Worm (Caenorhabditis elegans) whole organism, L1 larva: ENCODE measurements around the gene gro-1.

Experiments used
- C04F5.9 ChIP-seq: sonication (generic microtip); optimal IDR thresholded peaks from 2 replicates; lab custom pipeline; 2016; ENCODE audit warnings: missing genetic modification characterization, missing compliant biosample characterization
- C16A3.4 ChIP-seq: fragments of 150-350 bp; optimal IDR thresholded peaks from 2 replicates; lab custom pipeline; 2014; ENCODE audit warnings: missing biosample characterization, missing genetic modification characterization
- C34B4.2 ChIP-seq: sonication (generic microtip); optimal IDR thresholded peaks from 2 replicates; lab custom pipeline; 2017; ENCODE audit warnings: mild to moderate bottlenecking, missing genetic modification characterization, missing compliant biosample characterization
- Y116A8C.19 ChIP-seq: sonication (generic microtip); optimal IDR thresholded peaks from 2 replicates; lab custom pipeline; 2016; ENCODE audit warnings: missing compliant biosample characterization, missing genetic modification characterization, borderline replicate concordance
- aly-2 ChIP-seq: fragments of 150-350 bp; optimal IDR thresholded peaks from 2 replicates; lab custom pipeline; 2014; ENCODE audit warnings: missing biosample characterization, missing genetic modification characterization
- ama-1 ChIP-seq: fragments of 150-350 bp; optimal IDR thresholded peaks from 2 replicates; lab custom pipeline; 2014
- blmp-1 ChIP-seq: fragments of 150-350 bp; optimal IDR thresholded peaks from 2 replicates; lab custom pipeline; 2014; ENCODE audit warnings: missing biosample characterization, missing genetic modification characterization
- ceh-63 ChIP-seq: fragments of 200-800 bp; sonication (Bioruptor generic); optimal IDR thresholded peaks from 2 replicates; lab custom pipeline; 2018; ENCODE audit warnings: mild to moderate bottlenecking, missing genetic modification characterization, missing compliant biosample characterization
- ceh-82 ChIP-seq, 3 experiments: fragments of 150-350 bp in 1 of 3; sonication (generic microtip) in 2 of 3; optimal IDR thresholded peaks; 2 replicates each; lab custom pipeline; 2014 to 2017; ENCODE audit warnings: missing biosample characterization in 3 of 3, missing genetic modification characterization in 3 of 3
- ceh-88 ChIP-seq: fragments of 200-800 bp; sonication (Bioruptor generic); IDR thresholded peaks from 2 replicates; pipeline ENCODE4 v1.3.6; 2022; ENCODE audit warnings: missing genetic modification characterization, missing compliant biosample characterization
- dpl-1 ChIP-seq, 3 experiments: fragments of 150-350 bp in 2 of 3; sonication (generic microtip) in 1 of 3; optimal IDR thresholded peaks; 2 replicates each; lab custom pipeline; 2014 to 2017; ENCODE audit warnings: missing biosample characterization in 3 of 3, missing genetic modification characterization in 3 of 3, missing genetic modification reagents in 3 of 3
- efl-3 ChIP-seq: fragments of 200-800 bp; sonication (Bioruptor generic); optimal IDR thresholded peaks from 2 replicates; lab custom pipeline; 2018; ENCODE audit warnings: mild to moderate bottlenecking, missing genetic modification characterization, missing compliant biosample characterization
- egl-27 ChIP-seq, 2 experiments: fragments of 150-350 bp in 1 of 2; sonication (generic microtip); optimal IDR thresholded peaks; 3 replicates each; lab custom pipeline; 2017 to 2018; ENCODE audit warnings: missing biosample characterization in 2 of 2, missing genetic modification characterization in 2 of 2, missing genetic modification reagents in 2 of 2
- elt-3 ChIP-seq, 6 experiments: fragments of 150-350 bp in 1 of 6; sonication (generic microtip); optimal IDR thresholded peaks; 2 replicates each; lab custom pipeline; 2017 to 2018; ENCODE audit warnings: missing biosample characterization in 6 of 6, missing genetic modification characterization in 6 of 6, inconsistent platforms in 1 of 6
- fkh-8 ChIP-seq: sonication (generic microtip); optimal IDR thresholded peaks from 2 replicates; lab custom pipeline; 2016; ENCODE audit warnings: mild to moderate bottlenecking, missing genetic modification characterization, missing compliant biosample characterization
- fos-1 ChIP-seq: fragments of 150-350 bp; optimal IDR thresholded peaks from 2 replicates; lab custom pipeline; 2014; ENCODE audit warnings: missing biosample characterization, missing genetic modification characterization
- hlh-17 ChIP-seq: fragments of 200-800 bp; sonication (Bioruptor generic); optimal IDR thresholded peaks from 2 replicates; lab custom pipeline; 2018; ENCODE audit warnings: missing genetic modification characterization, mild to moderate bottlenecking, missing compliant biosample characterization, moderate library complexity, borderline replicate concordance
- hlh-4 ChIP-seq: sonication (generic microtip); optimal IDR thresholded peaks from 2 replicates; lab custom pipeline; 2016; ENCODE audit warnings: mild to moderate bottlenecking, missing genetic modification characterization, missing compliant biosample characterization
- jun-1 ChIP-seq: fragments of 150-350 bp; optimal IDR thresholded peaks from 2 replicates; lab custom pipeline; 2014; ENCODE audit warnings: missing biosample characterization, missing genetic modification reagents, missing genetic modification characterization
- lin-13 ChIP-seq: fragments of 150-350 bp; optimal IDR thresholded peaks from 2 replicates; lab custom pipeline; 2014; ENCODE audit warnings: missing biosample characterization, missing genetic modification reagents, missing genetic modification characterization
- lin-15B ChIP-seq: fragments of 150-350 bp; sonication (generic microtip); optimal IDR thresholded peaks from 3 replicates; lab custom pipeline; 2014; ENCODE audit warnings: missing biosample characterization, missing genetic modification characterization
- lsy-2 ChIP-seq, 2 experiments: fragments of 150-350 bp; optimal IDR thresholded peaks; 2 replicates each; lab custom pipeline; 2014; ENCODE audit warnings: missing biosample characterization in 2 of 2, missing genetic modification characterization in 2 of 2
- mab-9 ChIP-seq: fragments of 200-800 bp; sonication (Bioruptor generic); IDR thresholded peaks from 2 replicates; pipeline ENCODE4 v1.3.6; 2022; ENCODE audit warnings: missing genetic modification reagents, missing genetic modification characterization, missing compliant biosample characterization
- mdl-1 ChIP-seq, 2 experiments: fragments of 150-350 bp; optimal IDR thresholded peaks; 2 replicates each; lab custom pipeline; 2014 to 2017; ENCODE audit warnings: missing biosample characterization in 2 of 2, missing genetic modification characterization in 2 of 2, inconsistent platforms in 1 of 2
- mef-2 ChIP-seq: fragments of 150-350 bp; optimal IDR thresholded peaks from 2 replicates; lab custom pipeline; 2014; ENCODE audit warnings: missing biosample characterization, missing genetic modification characterization
- nhr-11 ChIP-seq: fragments of 150-350 bp; optimal IDR thresholded peaks from 2 replicates; lab custom pipeline; 2014; ENCODE audit warnings: missing biosample characterization, missing genetic modification characterization
- nhr-12 ChIP-seq: sonication (generic microtip); optimal IDR thresholded peaks from 2 replicates; lab custom pipeline; 2017; ENCODE audit warnings: missing biosample characterization, missing genetic modification characterization
- nhr-19 ChIP-seq: fragments of 200-800 bp; sonication (Bioruptor generic); conservative IDR thresholded peaks from 2 replicates; pipeline ENCODE4 v1.3.6; 2022; ENCODE audit warnings: missing genetic modification characterization, missing compliant biosample characterization
- nhr-237 ChIP-seq: fragments of 150-350 bp; optimal IDR thresholded peaks from 2 replicates; lab custom pipeline; 2014; ENCODE audit warnings: missing biosample characterization, missing genetic modification characterization
- nhr-47 ChIP-seq: sonication (generic microtip); optimal IDR thresholded peaks from 2 replicates; lab custom pipeline; 2016; ENCODE audit warnings: mild to moderate bottlenecking, missing genetic modification characterization, moderate library complexity, missing compliant biosample characterization
- nhr-71 ChIP-seq: sonication (generic microtip); optimal IDR thresholded peaks from 2 replicates; lab custom pipeline; 2016; ENCODE audit warnings: mild to moderate bottlenecking, missing genetic modification characterization, moderate library complexity, missing compliant biosample characterization
- nhr-76 ChIP-seq: sonication (generic microtip); optimal IDR thresholded peaks from 2 replicates; lab custom pipeline; 2017; ENCODE audit warnings: missing biosample characterization, missing genetic modification characterization
- nhr-84 ChIP-seq: sonication (generic microtip); optimal IDR thresholded peaks from 2 replicates; lab custom pipeline; 2017; ENCODE audit warnings: missing biosample characterization, missing genetic modification characterization
- nhr-85 ChIP-seq: sonication (generic microtip); peaks from one replicate; lab custom pipeline; 2016; ENCODE audit warnings: missing genetic modification characterization, inconsistent platforms, missing compliant biosample characterization
- nhr-90 ChIP-seq: sonication (generic microtip); optimal IDR thresholded peaks from 2 replicates; lab custom pipeline; 2016; ENCODE audit warnings: mild to moderate bottlenecking, missing genetic modification characterization, missing compliant biosample characterization; ENCODE audit not compliant: poor library complexity
- pag-3 ChIP-seq: sonication (generic microtip); optimal IDR thresholded peaks from 2 replicates; lab custom pipeline; 2017; ENCODE audit warnings: missing genetic modification characterization, mild to moderate bottlenecking, missing compliant biosample characterization, antibody characterized with exemption, borderline replicate concordance; ENCODE audit not compliant: insufficient read depth
- rnt-1 ChIP-seq: sonication (generic microtip); optimal IDR thresholded peaks from 2 replicates; lab custom pipeline; 2016; ENCODE audit warnings: mild to moderate bottlenecking, missing genetic modification characterization, moderate library complexity, missing compliant biosample characterization
- snpc-4 ChIP-seq: fragments of 150-350 bp; optimal IDR thresholded peaks from 2 replicates; lab custom pipeline; 2014; ENCODE audit warnings: missing biosample characterization, missing genetic modification characterization
- snu-23 ChIP-seq: sonication (generic microtip); optimal IDR thresholded peaks from 2 replicates; lab custom pipeline; 2016; ENCODE audit warnings: missing genetic modification characterization, missing compliant biosample characterization
- sptf-1 ChIP-seq: fragments of 150-350 bp; optimal IDR thresholded peaks from 2 replicates; lab custom pipeline; 2014; ENCODE audit warnings: missing biosample characterization, missing genetic modification characterization
- swsn-7 ChIP-seq: sonication (generic microtip); optimal IDR thresholded peaks from 2 replicates; lab custom pipeline; 2016; ENCODE audit warnings: missing genetic modification characterization, missing compliant biosample characterization
- tlp-1 ChIP-seq: fragments of 150-350 bp; optimal IDR thresholded peaks from 2 replicates; lab custom pipeline; 2014; ENCODE audit warnings: missing biosample characterization, missing genetic modification characterization
- unc-62 ChIP-seq: fragments of 150-350 bp; optimal IDR thresholded peaks from 2 replicates; lab custom pipeline; 2014; ENCODE audit warnings: missing biosample characterization, missing genetic modification reagents, missing genetic modification characterization
- unc-86 ChIP-seq: sonication (generic microtip); optimal IDR thresholded peaks from 2 replicates; lab custom pipeline; 2016; ENCODE audit warnings: missing genetic modification characterization, missing compliant biosample characterization
- xbp-1 ChIP-seq: sonication (generic microtip); optimal IDR thresholded peaks from 2 replicates; lab custom pipeline; 2016; ENCODE audit warnings: missing genetic modification characterization, missing compliant biosample characterization
- zag-1 ChIP-seq: fragments of 150-350 bp; optimal IDR thresholded peaks from 2 replicates; lab custom pipeline; 2014; ENCODE audit warnings: missing biosample characterization, missing genetic modification characterization
- ztf-11 ChIP-seq, 2 experiments: sonication (generic microtip); optimal IDR thresholded peaks; 2 replicates each; lab custom pipeline; 2016 to 2017; ENCODE audit warnings: missing genetic modification characterization in 2 of 2, missing biosample characterization in 1 of 2, missing compliant biosample characterization in 1 of 2
- ztf-4 ChIP-seq: fragments of 150-350 bp; optimal IDR thresholded peaks from 2 replicates; lab custom pipeline; 2014; ENCODE audit warnings: missing biosample characterization, missing genetic modification characterization

gro-1 gene

DNA sequence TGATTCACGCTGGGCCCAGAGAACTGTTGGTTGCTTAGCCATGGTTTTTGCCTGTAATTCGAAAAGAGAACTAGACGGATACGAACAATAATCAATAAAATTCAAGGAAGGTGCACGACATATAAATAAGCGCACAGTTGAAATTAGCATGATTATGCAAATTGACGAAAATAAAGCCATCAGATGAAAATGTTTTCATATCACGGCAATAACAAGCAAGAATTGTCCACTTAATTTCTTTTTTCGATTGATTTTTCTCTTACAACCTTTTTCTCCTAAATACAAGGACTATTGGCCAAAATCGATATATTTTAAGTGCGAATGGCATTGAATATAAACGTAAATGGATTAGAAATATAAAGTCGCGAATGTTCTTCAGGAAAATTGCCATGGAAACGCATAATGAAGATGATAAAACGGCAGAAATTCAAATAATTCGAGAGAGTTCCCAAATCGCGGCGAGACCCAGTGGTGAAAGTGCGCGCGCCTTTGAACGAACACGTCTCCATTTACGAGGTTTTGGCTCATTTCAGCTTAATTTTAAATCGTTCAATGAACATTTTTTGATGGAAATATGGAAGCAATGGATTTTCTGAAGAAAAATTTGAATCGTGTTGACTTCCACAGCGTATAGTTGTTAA lies 9.9 kb downstream of the gro-1 start, which contains the start of the genes daf-41 and toc-1 (continued):
- TF ChIP-seq hlh-17 (GFP tag; lab: Kevin White, UChicago) (no peak), rnt-1 (tag; lab: Kevin White, UChicago) (peak; percentile 11), fos-1 (tag; lab: Kevin White, UChicago) (peak; percentile 20)
- TF ChIP-seq, all 84 proteins: peak for 31

DNA sequence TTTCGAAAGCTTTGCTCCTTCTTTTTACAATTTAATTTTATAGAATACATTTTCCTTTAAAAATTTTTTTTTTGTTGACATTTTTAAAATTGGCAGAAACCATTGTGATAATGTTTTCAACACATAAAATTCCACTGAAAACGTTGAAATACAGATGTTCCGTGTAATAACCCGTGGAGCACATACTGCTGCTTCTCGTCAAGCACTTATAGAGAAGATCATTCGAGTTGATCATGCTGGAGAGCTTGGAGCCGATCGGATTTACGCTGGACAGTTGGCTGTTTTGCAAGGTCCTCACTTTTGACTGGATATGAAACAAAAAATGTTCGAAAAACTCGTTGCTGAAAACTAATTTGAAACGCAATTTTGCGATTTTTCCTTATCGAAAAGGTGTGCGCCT lies 12.8 kb downstream of the gro-1 start, which contains the start of gene clk-1:
Gene clk-1, plus strand, starts transcription at position 155 of the 400 bp plus-strand sequence.
- TF ChIP-seq efl-3 (GFP tag; lab: Kevin White, UChicago) (no peak), nhr-85 (tag; lab: Kevin White, UChicago) (no peak), blmp-1 (tag; lab: Kevin White, UChicago) (no peak), pag-3 (tag; lab: Kevin White, UChicago) (no peak), nhr-47 (tag; lab: Kevin White, UChicago) (no peak)

- TF ChIP-seq nhr-71 (tag; lab: Kevin White, UChicago), result peak; percentile 32
- TF ChIP-seq ceh-88 (GFP tag; lab: Robert Waterston, UW), result no peak
- TF ChIP-seq nhr-90 (tag; lab: Kevin White, UChicago), result no peak
- no peak for TF ChIP-seq nhr-84 (tag; lab: Kevin White, UChicago)
- no peak for TF ChIP-seq nhr-237 (tag; lab: Kevin White, UChicago)
- TF ChIP-seq nhr-76 (tag; lab: Kevin White, UChicago), result no peak
- no peak for TF ChIP-seq C04F5.9
- TF ChIP-seq unc-86, result no peak
- no peak for TF ChIP-seq tlp-1 (tag; lab: Kevin White, UChicago)
- TF ChIP-seq hlh-4 (tag; lab: Kevin White, UChicago), result no peak
- TF ChIP-seq mdl-1 (tag; optimal IDR thresholded peaks at IDR 0.05; lab: Kevin White, UChicago), result no peak
- TF ChIP-seq Y116A8C.19 (tag; lab: Kevin White, UChicago), result no peak
- no peak for TF ChIP-seq nhr-11 (tag; lab: Kevin White, UChicago)
- peak in 1 of 3 experiments; percentile 20 for TF ChIP-seq dpl-1 (GFP tag; optimal IDR thresholded peaks at IDR 0.05; lab: Kevin White, UChicago)
- no peak for TF ChIP-seq C34B4.2 (tag; lab: Kevin White, UChicago)
- TF ChIP-seq unc-62 (GFP tag; lab: Kevin White, UChicago), result no peak
- TF ChIP-seq hlh-17 (GFP tag; lab: Kevin White, UChicago), result no peak
- peak in 1 of 2 experiments; percentile 35 for TF ChIP-seq lsy-2 (tag; optimal IDR thresholded peaks at IDR 0.05; lab: Kevin White, UChicago)
- no peak for TF ChIP-seq ceh-63 (GFP tag; lab: Kevin White, UChicago)
- TF ChIP-seq fkh-8 (tag; lab: Kevin White, UChicago), result no peak
- no peak for TF ChIP-seq ama-1
- TF ChIP-seq lin-15B (tag; lab: Kevin White, UChicago), result no peak
- no peak for TF ChIP-seq snpc-4 (tag; lab: Kevin White, UChicago)
- peak in 1 of 3 experiments; percentile 35 for TF ChIP-seq ceh-82 (tag; optimal IDR thresholded peaks at IDR 0.05; lab: Kevin White, UChicago)
- no peak for TF ChIP-seq fos-1 (tag; lab: Kevin White, UChicago)
- TF ChIP-seq efl-3 (GFP tag; lab: Kevin White, UChicago), result no peak
- no peak for TF ChIP-seq egl-27 (tag; optimal IDR thresholded peaks at IDR 0.05; lab: Kevin White, UChicago)
- no peak for TF ChIP-seq ztf-11 (tag; optimal IDR thresholded peaks at IDR 0.05; lab: Kevin White, UChicago)
- no peak for TF ChIP-seq mab-9 (GFP tag; lab: Robert Waterston, UW)
- TF ChIP-seq zag-1, result no peak
- TF ChIP-seq nhr-85 (tag; lab: Kevin White, UChicago), result no peak
- TF ChIP-seq mef-2 (tag; lab: Kevin White, UChicago), result no peak
- no peak for TF ChIP-seq xbp-1 (tag; lab: Kevin White, UChicago)
- no peak for TF ChIP-seq jun-1
- no peak for TF ChIP-seq lin-13 (GFP tag; lab: Kevin White, UChicago)
- no peak for TF ChIP-seq elt-3 (tag; optimal IDR thresholded peaks at IDR 0.05; lab: Kevin White, UChicago)
- TF ChIP-seq ztf-4 (tag; lab: Kevin White, UChicago), result no peak
- no peak for TF ChIP-seq sptf-1 (tag; lab: Kevin White, UChicago)
- TF ChIP-seq snu-23, result peak; percentile 31
- peak; percentile 59 for TF ChIP-seq nhr-19 (GFP tag; lab: Robert Waterston, UW)
- no peak for TF ChIP-seq aly-2
- TF ChIP-seq swsn-7 (tag; lab: Kevin White, UChicago), result peak; percentile 0
- no peak for TF ChIP-seq nhr-12
- TF ChIP-seq C16A3.4 (tag; lab: Kevin White, UChicago), result no peak
These were observed 15.3 kb downstream of the gro-1 start for ce11 chrIII:5280228-5280627.
